Worm (Caenorhabditis elegans): ENCODE data around the gene F58A3.4.

F58A3.4 gene

ce11 chrX:11031047-11031695 is 20.7 kb upstream of the F58A3.4 start (continued):
- no peak for TF ChIP-seq skn-1 (tag; optimal IDR thresholded peaks at IDR 0.05)
- TF ChIP-seq lin-1 (GFP tag; IDR thresholded peaks at IDR 0.05), result no peak
- TF ChIP-seq ceh-62 (tag; optimal IDR thresholded peaks at IDR 0.05), result no peak
- no peak for TF ChIP-seq lim-7 (GFP tag; IDR thresholded peaks at IDR 0.05)
- no peak for TF ChIP-seq ceh-44 (GFP tag; IDR thresholded peaks at IDR 0.05)
- no peak for TF ChIP-seq lin-39 (tag; optimal IDR thresholded peaks at IDR 0.05)
- no peak for TF ChIP-seq cey-2 (tag; optimal IDR thresholded peaks at IDR 0.05; ENCODE audit: borderline replicate concordance, insufficient read depth)
- TF ChIP-seq dmd-9 (GFP tag; IDR thresholded peaks at IDR 0.05), result peak; percentile 52; the same call in 1 of the 2 replicates
- TF ChIP-seq unc-130 (GFP tag; optimal IDR thresholded peaks at IDR 0.05), result peak; percentile 40
- TF ChIP-seq tra-1 (GFP tag; IDR thresholded peaks at IDR 0.05), result no peak
- peak; percentile 52 for TF ChIP-seq lin-38 (GFP tag; IDR thresholded peaks at IDR 0.05)
- TF ChIP-seq nhr-111 (GFP tag; optimal IDR thresholded peaks at IDR 0.05), result no peak
- no peak for TF ChIP-seq Y105C5A.15 (GFP tag; IDR thresholded peaks at IDR 0.05)
- TF ChIP-seq ceh-20 (GFP tag; IDR thresholded peaks at IDR 0.05), result peak; percentile 74; the same call in 1 of the 2 replicates
- TF ChIP-seq nhr-77 (tag; optimal IDR thresholded peaks at IDR 0.05), result no peak
- 0 out of 2 replicates have a peak, but pooled peaks have one; percentile 43 for TF ChIP-seq vab-7 (GFP tag; IDR thresholded peaks at IDR 0.05)
- TF ChIP-seq nhr-28 (tag; optimal IDR thresholded peaks at IDR 0.05), result peak; percentile 78
- TF ChIP-seq D1046.2 (GFP tag; IDR thresholded peaks at IDR 0.05), result no peak
- TF ChIP-seq F37D6.2 (tag; optimal IDR thresholded peaks at IDR 0.05), result peak; percentile 83
- no peak for TF ChIP-seq ZK337.2 (GFP tag; IDR thresholded peaks at IDR 0.05)
- TF ChIP-seq mdl-1 (tag; optimal IDR thresholded peaks at IDR 0.05), result peak; percentile 82 to 87
- TF ChIP-seq unc-39 (tag; optimal IDR thresholded peaks at IDR 0.05), result no peak
- peak; percentile 32 for TF ChIP-seq gei-8 (GFP tag; optimal IDR thresholded peaks at IDR 0.05)
- no peak for TF ChIP-seq mdt-29 (GFP tag; IDR thresholded peaks at IDR 0.05)
- peak; percentile 71 for TF ChIP-seq zag-1 (tag; optimal IDR thresholded peaks at IDR 0.05)
- TF ChIP-seq ama-1 (optimal IDR thresholded peaks at IDR 0.05), result peak; percentile 18
- no peak for TF ChIP-seq Y48G9A.11 (GFP tag; IDR thresholded peaks at IDR 0.05)
- TF ChIP-seq mxl-3 (GFP tag; optimal IDR thresholded peaks at IDR 0.05), result peak; percentile 95
- TF ChIP-seq spr-3 (GFP tag; optimal IDR thresholded peaks at IDR 0.05), result peak; percentile 45
- TF ChIP-seq nhr-76 (tag; optimal IDR thresholded peaks at IDR 0.05), result no peak
- TF ChIP-seq daf-19 (GFP tag; conservative IDR thresholded peaks at IDR 0.05), result no peak
- TF ChIP-seq lsy-2 (tag; optimal IDR thresholded peaks at IDR 0.05), result peak; percentile 52 to 87
- peak; percentile 51 to 52 for TF ChIP-seq daf-16 (GFP tag; optimal IDR thresholded peaks at IDR 0.05)
- TF ChIP-seq daf-16 (tag; optimal IDR thresholded peaks at IDR 0.05), result peak; percentile 83
- peak in 1 of 2 experiments; percentile 100 for TF ChIP-seq unc-62 (GFP tag; optimal IDR thresholded peaks at IDR 0.05 in 1 of 2)
- TF ChIP-seq unc-62 (tag; optimal IDR thresholded peaks at IDR 0.05), result peak; percentile 77
- TF ChIP-seq nhr-10 (tag; optimal IDR thresholded peaks at IDR 0.05), result peak; percentile 11
- TF ChIP-seq sdz-12 (GFP tag; optimal IDR thresholded peaks at IDR 0.05), result no peak
- no peak for TF ChIP-seq R02D3.7 (tag; optimal IDR thresholded peaks at IDR 0.05)
- peak; percentile 96 for TF ChIP-seq ctbp-1 (GFP tag; IDR thresholded peaks at IDR 0.05)
- peak; percentile 48 for TF ChIP-seq ceh-28 (tag; optimal IDR thresholded peaks at IDR 0.05)
- peak; percentile 38 for TF ChIP-seq zfp-2 (tag; optimal IDR thresholded peaks at IDR 0.05)
- no peak for TF ChIP-seq mxl-2 (GFP tag; conservative IDR thresholded peaks at IDR 0.05)
- TF ChIP-seq set-16 (GFP tag; IDR thresholded peaks at IDR 0.05), result peak; percentile 94
- TF ChIP-seq madf-9 (GFP tag; conservative IDR thresholded peaks at IDR 0.05), result peak; percentile 40; the same call in 1 of the 2 replicates
- TF ChIP-seq ztf-11 (tag; optimal IDR thresholded peaks at IDR 0.05), result peak; percentile 36
- peak; percentile 40 for TF ChIP-seq nhr-237 (tag; optimal IDR thresholded peaks at IDR 0.05)
- peak; percentile 86 for TF ChIP-seq nhr-25 (tag; optimal IDR thresholded peaks at IDR 0.05; ENCODE audit: borderline replicate concordance, insufficient read depth)
- 0 out of 4 replicates have a peak, but pooled peaks of 1 of the 2 experiments have one; percentile 24 for TF ChIP-seq madf-5 (GFP tag; IDR thresholded peaks at IDR 0.05)
- peak; percentile 38 for TF ChIP-seq dpl-1 (GFP tag; optimal IDR thresholded peaks at IDR 0.05)
- TF ChIP-seq dmd-6 (GFP tag; IDR thresholded peaks at IDR 0.05), result peak; percentile 79

Data from whole organism, L4 larva.